Worm (Caenorhabditis elegans): ENCODE data around the gene srh-60.

The srh-60 gene

ce11 chrII:3550352-3550751 is 33.1 kb upstream of the srh-60 start, which contains the start of gene W10G11.19 (continued):
- TF ChIP-seq ama-1 (optimal IDR thresholded peaks at IDR 0.05) (no peak), dmd-6 (GFP tag; IDR thresholded peaks at IDR 0.05) (peak; percentile 21; the same call in 1 of the 2 replicates), ceh-20 (GFP tag; IDR thresholded peaks at IDR 0.05) (no peak), lin-15B (tag; optimal IDR thresholded peaks at IDR 0.05) (no peak), ctbp-1 (GFP tag; IDR thresholded peaks at IDR 0.05) (no peak), T20F7.1 (GFP tag; optimal IDR thresholded peaks at IDR 0.05) (no peak), pqm-1 (tag; optimal IDR thresholded peaks at IDR 0.05) (peak; percentile 13), ZK337.2 (GFP tag; IDR thresholded peaks at IDR 0.05) (no peak), zip-11 (GFP tag; IDR thresholded peaks at IDR 0.05) (no peak), egl-27 (tag; optimal IDR thresholded peaks at IDR 0.05) (no peak), lin-29 (GFP tag; IDR thresholded peaks at IDR 0.05) (no peak), nhr-102 (tag; optimal IDR thresholded peaks at IDR 0.05) (no peak), lim-7 (GFP tag; IDR thresholded peaks at IDR 0.05) (no peak), F37D6.2 (tag; optimal IDR thresholded peaks at IDR 0.05) (no peak), nhr-111 (GFP tag; optimal IDR thresholded peaks at IDR 0.05) (no peak), ceh-62 (tag; optimal IDR thresholded peaks at IDR 0.05) (no peak), Y5F2A.4 (GFP tag; optimal IDR thresholded peaks at IDR 0.05) (no peak), daf-16 (GFP tag; optimal IDR thresholded peaks at IDR 0.05) (no peak), daf-16 (tag; optimal IDR thresholded peaks at IDR 0.05) (peak; percentile 28), dpl-1 (GFP tag; optimal IDR thresholded peaks at IDR 0.05) (no peak), F44E2.7 (GFP tag; IDR thresholded peaks at IDR 0.05) (no peak), php-3 (GFP tag; IDR thresholded peaks at IDR 0.05) (no peak), hlh-11 (tag; optimal IDR thresholded peaks at IDR 0.05) (peak; percentile 18)

ce11 chrII:3553453-3553852 is 30.0 kb upstream of the srh-60 start, which contains the start of gene dnc-3:
Gene dnc-3 (plus strand): TSS chrII:3553724.
- TF ChIP-seq dve-1 (tag; optimal IDR thresholded peaks at IDR 0.05; ENCODE audit: insufficient read depth) = peak; percentile 48
- peak; percentile 26 for TF ChIP-seq rbr-2 (tag; optimal IDR thresholded peaks at IDR 0.05)
- TF ChIP-seq nhr-28 (tag; optimal IDR thresholded peaks at IDR 0.05) = no peak
- no peak for TF ChIP-seq unc-130 (GFP tag; optimal IDR thresholded peaks at IDR 0.05)
- TF ChIP-seq zip-2 (tag; optimal IDR thresholded peaks at IDR 0.05) = peak; percentile 21
- TF ChIP-seq lsy-2 (tag; optimal IDR thresholded peaks at IDR 0.05) = peak in 1 of 2 experiments; percentile 71
- TF ChIP-seq dpl-1 (GFP tag; optimal IDR thresholded peaks at IDR 0.05) = peak; percentile 16
- TF ChIP-seq T26A8.4 (GFP tag; IDR thresholded peaks at IDR 0.05) = 0 out of 2 replicates have a peak, but pooled peaks have one; percentile 30
- TF ChIP-seq lin-38 (GFP tag; IDR thresholded peaks at IDR 0.05) = peak; percentile 69
- TF ChIP-seq F49E8.2 (tag; optimal IDR thresholded peaks at IDR 0.05; ENCODE audit: borderline replicate concordance) = no peak
- TF ChIP-seq mxl-2 (GFP tag; conservative IDR thresholded peaks at IDR 0.05) = no peak
- no peak for TF ChIP-seq egl-43 (GFP tag; IDR thresholded peaks at IDR 0.05)
- TF ChIP-seq hlh-11 (tag; optimal IDR thresholded peaks at IDR 0.05) = peak; percentile 40
- TF ChIP-seq aha-1 (tag) = peak; percentile 72
- peak; percentile 66 for TF ChIP-seq mep-1 (tag; optimal IDR thresholded peaks at IDR 0.05)
- TF ChIP-seq pha-4 (GFP tag; IDR thresholded peaks at IDR 0.05) = peak; percentile 11; the same call in 1 of the 2 replicates
- no peak for TF ChIP-seq pha-4 (tag; optimal IDR thresholded peaks at IDR 0.05)
- TF ChIP-seq gei-8 (GFP tag; optimal IDR thresholded peaks at IDR 0.05) = no peak
- peak; percentile 25 for TF ChIP-seq nhr-11 (tag; optimal IDR thresholded peaks at IDR 0.05)
- no peak for TF ChIP-seq tag-97 (GFP tag; IDR thresholded peaks at IDR 0.05)
- TF ChIP-seq nhr-111 (GFP tag; optimal IDR thresholded peaks at IDR 0.05) = no peak
- peak; percentile 39 for TF ChIP-seq F37D6.2 (tag; optimal IDR thresholded peaks at IDR 0.05)
- TF ChIP-seq hmg-1.1 (GFP tag; IDR thresholded peaks at IDR 0.05) = peak; percentile 40; the same call in 1 of the 2 replicates
- TF ChIP-seq ama-1 (optimal IDR thresholded peaks at IDR 0.05) = no peak
- TF ChIP-seq F44E2.7 (GFP tag; IDR thresholded peaks at IDR 0.05) = no peak
- no peak for TF ChIP-seq sdz-12 (GFP tag; optimal IDR thresholded peaks at IDR 0.05)
- no peak for TF ChIP-seq nhr-76 (tag; optimal IDR thresholded peaks at IDR 0.05)

Data from whole organism, L4 larva.